Fruit fly (Drosophila melanogaster) whole organism, embryonic: ENCODE measurements around the gene CG10660.

Experiments used
- B-H1 ChIP-seq: fragments of 200-800 bp; sonication (Bioruptor generic); IDR thresholded peaks from 3 replicates; pipeline ENCODE4 v1.3.6; 2022; ENCODE audit warnings: missing biosample characterization, missing genetic modification characterization
- B-H2 ChIP-seq: fragments of 200-800 bp; sonication (Bioruptor generic); optimal IDR thresholded peaks from 2 replicates; lab custom pipeline; 2018; ENCODE audit warnings: missing biosample characterization, mild to moderate bottlenecking, missing genetic modification characterization
- Bdp1 ChIP-seq: fragments of 200-800 bp; sonication (Bioruptor generic); optimal IDR thresholded peaks from 3 replicates; lab custom pipeline; 2016; ENCODE audit warnings: missing biosample characterization, missing genetic modification characterization
- CG11560 ChIP-seq: fragments of 200-800 bp; sonication (Bioruptor generic); IDR thresholded peaks from 3 replicates; pipeline ENCODE4 v1.3.6; 2022; ENCODE audit warnings: missing biosample characterization, missing genetic modification characterization
- CG13624 ChIP-seq: fragments of 200-800 bp; sonication (Bioruptor generic); optimal IDR thresholded peaks from 2 replicates; lab custom pipeline; 2016; ENCODE audit warnings: missing biosample characterization, missing genetic modification characterization
- CG14441 ChIP-seq: fragments of 200-800 bp; sonication (Bioruptor generic); IDR thresholded peaks from 2 replicates; pipeline ENCODE4 v1.3.6; 2022; ENCODE audit warnings: missing biosample characterization, missing genetic modification characterization
- CG15601 ChIP-seq: fragments of 200-800 bp; sonication (Bioruptor generic); optimal IDR thresholded peaks from 3 replicates; lab custom pipeline; 2019; ENCODE audit warnings: missing biosample characterization, mild to moderate bottlenecking, missing genetic modification characterization, moderate library complexity
- CG15696 ChIP-seq: fragments of 200-800 bp; sonication (Bioruptor generic); optimal IDR thresholded peaks from 2 replicates; lab custom pipeline; 2019; ENCODE audit warnings: missing biosample characterization, mild to moderate bottlenecking, missing genetic modification characterization, moderate library complexity
- CG1603 ChIP-seq: fragments of 200-800 bp; sonication (Bioruptor generic); optimal IDR thresholded peaks from 2 replicates; lab custom pipeline; 2019; ENCODE audit warnings: missing biosample characterization, mild to moderate bottlenecking, missing genetic modification characterization, moderate library complexity
- CG16815 ChIP-seq: fragments of 200-800 bp; sonication (Bioruptor generic); optimal IDR thresholded peaks from 3 replicates; lab custom pipeline; 2017; ENCODE audit warnings: missing biosample characterization, mild to moderate bottlenecking, missing genetic modification characterization
- CG17568 ChIP-seq: fragments of 200-800 bp; sonication (Bioruptor generic); optimal IDR thresholded peaks from 2 replicates; lab custom pipeline; 2018; ENCODE audit warnings: missing biosample characterization, mild to moderate bottlenecking, missing genetic modification characterization, moderate library complexity
- CG17829 ChIP-seq: fragments of 200-800 bp; optimal IDR thresholded peaks from 2 replicates; lab custom pipeline; 2019; ENCODE audit warnings: missing biosample characterization, mild to moderate bottlenecking, missing genetic modification characterization, moderate library complexity
- CG2199 ChIP-seq: fragments of 200-800 bp; sonication (Bioruptor generic); IDR thresholded peaks from 3 replicates; pipeline ENCODE4 v1.3.6; 2022; ENCODE audit warnings: missing biosample characterization, missing genetic modification characterization
- CG31441 ChIP-seq: fragments of 200-800 bp; sonication (Bioruptor generic); IDR thresholded peaks from 2 replicates; pipeline ENCODE4 v1.3.6; 2022; ENCODE audit warnings: missing biosample characterization, missing genetic modification characterization
- CG3847 ChIP-seq: fragments of 200-800 bp; sonication (Bioruptor generic); IDR thresholded peaks from 2 replicates; pipeline ENCODE4 v1.3.6; 2022; ENCODE audit warnings: missing biosample characterization, missing genetic modification characterization
- CG6272 ChIP-seq: fragments of 200-800 bp; sonication (Bioruptor generic); IDR thresholded peaks from 2 replicates; pipeline ENCODE4 v1.3.6; 2022; ENCODE audit warnings: missing biosample characterization, missing genetic modification characterization
- CG7357 ChIP-seq: fragments of 200-800 bp; sonication (Bioruptor generic); IDR thresholded peaks from 3 replicates; pipeline ENCODE4 v1.3.6; 2022; ENCODE audit warnings: missing biosample characterization, missing genetic modification characterization
- CG7786 ChIP-seq: fragments of 200-800 bp; sonication (Bioruptor generic); optimal IDR thresholded peaks from 2 replicates; lab custom pipeline; 2016; ENCODE audit warnings: missing biosample characterization, missing genetic modification characterization
- CG8478 ChIP-seq: fragments of >200 bp; optimal IDR thresholded peaks from 2 replicates; lab custom pipeline; 2018
- CG9609 ChIP-seq: fragments of 200-800 bp; sonication (Bioruptor generic); optimal IDR thresholded peaks from 3 replicates; lab custom pipeline; 2016; ENCODE audit warnings: missing biosample characterization, missing genetic modification characterization
- CG9817 ChIP-seq: fragments of 200-800 bp; sonication (Bioruptor generic); optimal IDR thresholded peaks from 2 replicates; lab custom pipeline; 2018; ENCODE audit warnings: missing biosample characterization, mild to moderate bottlenecking, missing genetic modification characterization, moderate library complexity
- CHES-1-like ChIP-seq: fragments of 200-800 bp; sonication (Bioruptor generic); optimal IDR thresholded peaks from 2 replicates; lab custom pipeline; 2016; ENCODE audit warnings: missing biosample characterization, missing genetic modification characterization
- Dbx ChIP-seq: fragments of 200-800 bp; sonication (Bioruptor generic); IDR thresholded peaks from 3 replicates; pipeline ENCODE4 v1.3.6; 2022; ENCODE audit warnings: missing biosample characterization, missing genetic modification characterization
- Dip2 ChIP-seq: fragments of 200-800 bp; sonication (Bioruptor generic); IDR thresholded peaks from 2 replicates; pipeline ENCODE4 v1.3.6; 2022; ENCODE audit warnings: missing biosample characterization, missing genetic modification characterization
- Ets65A ChIP-seq: fragments of 200-800 bp; sonication (Bioruptor generic); peaks from one replicate; lab custom pipeline; 2016; ENCODE audit warnings: missing biosample characterization, missing genetic modification characterization
- HLH4C ChIP-seq: fragments of 200-800 bp; sonication (Bioruptor generic); IDR thresholded peaks from 3 replicates; pipeline ENCODE4 v1.3.6; 2022; ENCODE audit warnings: missing biosample characterization, missing genetic modification characterization; ENCODE audit not compliant: partially characterized antibody
- Mad ChIP-seq: fragments of 200-800 bp; sonication (Bioruptor generic); optimal IDR thresholded peaks from 2 replicates; lab custom pipeline; 2016; ENCODE audit warnings: missing biosample characterization, missing genetic modification characterization
- Meics ChIP-seq: fragments of 200-800 bp; sonication (Bioruptor generic); optimal IDR thresholded peaks from 2 replicates; lab custom pipeline; 2017; ENCODE audit warnings: missing biosample characterization, mild to moderate bottlenecking, missing genetic modification characterization
- Nf-YA ChIP-seq: fragments of 200-800 bp; sonication (Bioruptor generic); IDR thresholded peaks from 2 replicates; pipeline ENCODE4 v1.3.6; 2022; ENCODE audit warnings: missing biosample characterization, missing genetic modification characterization
- Oaz ChIP-seq: fragments of 200-800 bp; sonication (Bioruptor generic); IDR thresholded peaks from 2 replicates; pipeline ENCODE4 v1.3.6; 2022; ENCODE audit warnings: missing biosample characterization, missing genetic modification characterization
- Optix ChIP-seq: fragments of 200-800 bp; sonication (Bioruptor generic); IDR thresholded peaks from 3 replicates; pipeline ENCODE4 v1.3.6; 2022; ENCODE audit warnings: missing biosample characterization, missing genetic modification characterization
- Sry-δ ChIP-seq: fragments of 200-800 bp; sonication (Bioruptor generic); optimal IDR thresholded peaks from 2 replicates; lab custom pipeline; 2016; ENCODE audit warnings: missing biosample characterization, missing genetic modification characterization
- chm ChIP-seq: fragments of 200-800 bp; sonication (Bioruptor generic); IDR thresholded peaks from 2 replicates; pipeline ENCODE4 v1.3.6; 2022; ENCODE audit warnings: missing biosample characterization, missing genetic modification characterization
- chn ChIP-seq: fragments of 200-800 bp; sonication (Bioruptor generic); optimal IDR thresholded peaks from 2 replicates; lab custom pipeline; 2016; ENCODE audit warnings: missing biosample characterization, missing genetic modification characterization
- croc ChIP-seq: fragments of 200-800 bp; sonication (Bioruptor generic); conservative IDR thresholded peaks from 3 replicates; pipeline ENCODE4 v1.3.6; 2022; ENCODE audit warnings: missing biosample characterization, missing genetic modification characterization
- cwo ChIP-seq: fragments of 200-800 bp; sonication (Bioruptor generic); optimal IDR thresholded peaks from 3 replicates; lab custom pipeline; 2017; ENCODE audit warnings: missing biosample characterization, missing genetic modification characterization, mild to moderate bottlenecking, moderate library complexity, missing genetic modification reagents
- dimm ChIP-seq: fragments of 200-800 bp; sonication (Bioruptor generic); IDR thresholded peaks from 2 replicates; pipeline ENCODE4 v1.3.6; 2022; ENCODE audit warnings: missing biosample characterization, missing genetic modification characterization
- dysf ChIP-seq: fragments of 200-800 bp; sonication (Bioruptor generic); IDR thresholded peaks from 3 replicates; pipeline ENCODE4 v1.3.6; 2022; ENCODE audit warnings: missing biosample characterization, missing genetic modification characterization
- emc ChIP-seq: fragments of 200-800 bp; sonication (Bioruptor generic); optimal IDR thresholded peaks from 2 replicates; lab custom pipeline; 2016; ENCODE audit warnings: missing biosample characterization, missing genetic modification characterization
- ems ChIP-seq: fragments of 200-800 bp; sonication (Bioruptor generic); optimal IDR thresholded peaks from 3 replicates; lab custom pipeline; 2016; ENCODE audit warnings: missing biosample characterization, missing genetic modification characterization
- fd96Cb ChIP-seq: fragments of 200-800 bp; sonication (Bioruptor generic); optimal IDR thresholded peaks from 2 replicates; lab custom pipeline; 2018; ENCODE audit warnings: missing biosample characterization, mild to moderate bottlenecking, missing genetic modification characterization, moderate library complexity
- gce ChIP-seq: fragments of 200-800 bp; sonication (Bioruptor generic); IDR thresholded peaks from 3 replicates; pipeline ENCODE4 v1.3.6; 2022; ENCODE audit warnings: missing biosample characterization, missing genetic modification characterization
- gcm ChIP-seq: fragments of 200-800 bp; sonication (Bioruptor generic); optimal IDR thresholded peaks from 2 replicates; lab custom pipeline; 2019; ENCODE audit warnings: missing biosample characterization, mild to moderate bottlenecking, missing genetic modification characterization, moderate library complexity
- hth ChIP-seq: fragments of >200 bp; optimal IDR thresholded peaks from 2 replicates; lab custom pipeline; 2017; ENCODE audit warnings: inconsistent platforms
- lmd ChIP-seq: fragments of 200-800 bp; sonication (Bioruptor generic); IDR thresholded peaks from 2 replicates; pipeline ENCODE4 v1.3.6; 2022; ENCODE audit warnings: missing biosample characterization, missing genetic modification characterization
- lola ChIP-seq, 3 experiments: fragments of >200 bp in 2 of 3; fragments of 200-800 bp in 1 of 3; sonication (Bioruptor generic) in 1 of 3; optimal IDR thresholded peaks; 2 replicates each; lab custom pipeline; 2017 to 2019; ENCODE audit warnings: missing biosample characterization in 3 of 3, missing genetic modification characterization in 3 of 3, mild to moderate bottlenecking in 1 of 3, moderate library complexity in 1 of 3
- odd ChIP-seq: fragments of 200-800 bp; sonication (Bioruptor generic); optimal IDR thresholded peaks from 2 replicates; lab custom pipeline; 2017; ENCODE audit warnings: missing biosample characterization, mild to moderate bottlenecking, missing genetic modification characterization
- sim ChIP-seq: fragments of 200-800 bp; sonication (Bioruptor generic); IDR thresholded peaks from 2 replicates; pipeline ENCODE4 v1.3.6; 2022; ENCODE audit warnings: missing biosample characterization, missing genetic modification characterization
- sima ChIP-seq: fragments of 200-800 bp; sonication (Bioruptor generic); optimal IDR thresholded peaks from 2 replicates; lab custom pipeline; 2016; ENCODE audit warnings: missing biosample characterization, missing genetic modification characterization
- sqz ChIP-seq: fragments of 200-800 bp; sonication (Bioruptor generic); optimal IDR thresholded peaks from 3 replicates; lab custom pipeline; 2018; ENCODE audit warnings: missing biosample characterization, mild to moderate bottlenecking, missing genetic modification characterization
- wdn ChIP-seq: fragments of 200-800 bp; sonication (Bioruptor generic); IDR thresholded peaks from 2 replicates; pipeline ENCODE4 v1.3.6; 2022; ENCODE audit warnings: missing biosample characterization, missing genetic modification characterization
- zen2 ChIP-seq: fragments of 200-800 bp; sonication (Bioruptor generic); IDR thresholded peaks from 3 replicates; pipeline ENCODE4 v1.3.6; 2022; ENCODE audit warnings: missing biosample characterization, missing genetic modification characterization; ENCODE audit not compliant: partially characterized antibody

CG10660 gene

DNA sequence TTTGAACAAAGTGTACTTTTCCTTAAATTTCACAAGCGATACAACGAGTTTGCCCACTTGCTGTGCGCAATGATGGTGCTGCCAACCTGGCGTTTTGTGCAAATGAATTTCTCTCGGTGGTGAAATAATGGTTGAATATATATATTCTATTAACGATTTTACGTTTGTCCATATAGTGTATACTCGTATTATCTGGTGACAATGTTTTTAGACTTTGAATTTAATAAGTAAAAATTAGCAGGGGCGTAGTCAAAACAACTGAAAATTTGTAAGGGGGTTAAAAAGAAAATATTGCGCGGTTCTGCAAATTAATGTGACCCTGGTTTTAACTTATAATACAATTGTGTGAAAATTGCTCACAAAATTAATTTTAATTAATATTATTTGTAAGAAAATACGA lies 33.5 kb upstream of the CG10660 start, which contains the start of the genes ver and Gcn5 (continued):
- peak; percentile 92 for TF ChIP-seq chm (GFP tag; lab: Robert Waterston, UW)
- peak; percentile 93 for TF ChIP-seq Meics (GFP tag; lab: Kevin White, UChicago)
- peak; percentile 88 for TF ChIP-seq CG9817
- peak; percentile 91 for TF ChIP-seq CG3847 (GFP tag; lab: Robert Waterston, UW)
- peak; percentile 70 for TF ChIP-seq croc (GFP tag; lab: Robert Waterston, UW)
- peak; percentile 90 for TF ChIP-seq ems (GFP tag; lab: Kevin White, UChicago)
- peak; percentile 64 for TF ChIP-seq CHES-1-like (GFP tag; lab: Kevin White, UChicago)
- TF ChIP-seq lola (GFP tag; optimal IDR thresholded peaks at IDR 0.05; lab: Kevin White, UChicago): peak in 1 of 3 experiments; percentile 86
- peak; percentile 89 for TF ChIP-seq CG1603 (tag; lab: Kevin White, UChicago)
- peak; percentile 78 for TF ChIP-seq Oaz (GFP tag; lab: Robert Waterston, UW)
- peak; percentile 87 for TF ChIP-seq Optix
- peak; percentile 80 for TF ChIP-seq CG7786
- TF ChIP-seq CG16815 (GFP tag; lab: Kevin White, UChicago): peak; percentile 89
- TF ChIP-seq CG11560 (tag; lab: Robert Waterston, UW): peak; percentile 78; the same call in 2 of the 3 replicates
- TF ChIP-seq sqz (GFP tag; lab: Kevin White, UChicago): peak; percentile 86
- TF ChIP-seq CG8478 (lab: Kevin White, UChicago): no peak
- 0 out of 3 replicates have a peak, but pooled peaks have one; percentile 77 for TF ChIP-seq CG2199 (GFP tag; lab: Robert Waterston, UW)
- TF ChIP-seq zen2 (GFP tag; lab: Robert Waterston, UW): no peak
- peak; percentile 78 for TF ChIP-seq Bdp1 (GFP tag; lab: Kevin White, UChicago)
- TF ChIP-seq gcm (GFP tag; lab: Kevin White, UChicago): peak; percentile 88
- TF ChIP-seq Sry-δ (GFP tag; lab: Kevin White, UChicago): peak; percentile 41
- TF ChIP-seq CG9609: peak; percentile 80
- peak; percentile 86 for TF ChIP-seq Nf-YA
- peak; percentile 21; the same call in 1 of the 2 replicates for TF ChIP-seq Dip2 (GFP tag; lab: Robert Waterston, UW)
- peak; percentile 86 for TF ChIP-seq B-H2
- TF ChIP-seq odd: peak; percentile 82
- peak; percentile 94 for TF ChIP-seq CG6272 (GFP tag; lab: Robert Waterston, UW)
- TF ChIP-seq hth (lab: Kevin White, UChicago): no peak
- TF ChIP-seq wdn (GFP tag; lab: Robert Waterston, UW): peak; percentile 82
- peak; percentile 93 for TF ChIP-seq B-H1
- TF ChIP-seq sima: no peak
- peak; percentile 76 for TF ChIP-seq sim
- peak; percentile 95 for TF ChIP-seq dysf (GFP tag; lab: Robert Waterston, UW)
- TF ChIP-seq dimm (GFP tag; lab: Robert Waterston, UW): peak; percentile 79
- TF ChIP-seq Ets65A (GFP tag; lab: Kevin White, UChicago): peak; percentile 98
- TF ChIP-seq lmd: peak; percentile 95
- TF ChIP-seq CG14441 (GFP tag; lab: Robert Waterston, UW): peak; percentile 94
- peak; percentile 87 for TF ChIP-seq cwo (GFP tag; lab: Kevin White, UChicago)
- peak; percentile 85 for TF ChIP-seq CG7357 (GFP tag; lab: Robert Waterston, UW)
- peak; percentile 95 for TF ChIP-seq CG31441 (GFP tag; lab: Robert Waterston, UW)
- peak; percentile 90 for TF ChIP-seq chn (GFP tag; lab: Kevin White, UChicago)
- TF ChIP-seq CG17568 (GFP tag; lab: Kevin White, UChicago): no peak
- peak; percentile 85 for TF ChIP-seq CG13624 (GFP tag; lab: Kevin White, UChicago)
- TF ChIP-seq gce (GFP tag; lab: Robert Waterston, UW): peak; percentile 90
- TF ChIP-seq CG17829 (tag; lab: Kevin White, UChicago): peak; percentile 91
- peak; percentile 89 for TF ChIP-seq Mad (GFP tag; lab: Kevin White, UChicago)
- no peak for TF ChIP-seq HLH4C (GFP tag; lab: Robert Waterston, UW)
- peak; percentile 91 for TF ChIP-seq fd96Cb
- TF ChIP-seq Dbx (GFP tag; lab: Robert Waterston, UW): peak; percentile 94
- TF ChIP-seq CG15601 (tag; lab: Kevin White, UChicago): peak; percentile 87
- peak; percentile 78 for TF ChIP-seq emc (GFP tag; lab: Kevin White, UChicago)
- TF ChIP-seq CG15696: peak; percentile 84
